1 fruit fly cellular context compared by ENCODE assay signal in the genomic region with DNA sequence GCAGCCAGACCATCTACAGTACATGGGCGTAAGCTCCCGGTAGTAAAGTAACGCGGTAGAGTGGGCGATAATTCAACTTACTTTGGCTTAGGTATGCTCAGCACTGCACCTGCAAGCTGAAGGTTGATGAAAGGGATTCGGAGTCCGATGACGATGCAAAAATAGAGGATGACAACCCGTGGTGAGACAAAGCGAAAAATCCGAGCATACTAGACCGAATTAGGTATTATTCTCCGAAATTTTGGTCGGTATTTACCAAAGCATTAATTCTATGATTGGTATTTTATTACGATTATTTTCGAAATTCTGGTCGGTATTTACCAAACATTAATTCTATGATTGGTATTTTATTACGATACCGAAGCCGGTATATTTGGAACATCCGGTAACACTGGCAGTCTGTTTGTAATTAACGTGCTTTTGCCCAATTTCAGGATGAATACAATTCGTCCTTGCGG.
TF ChIP-seq lines count a peak whose summit lies in the region.

Gene CG4036 (plus strand): TSS at position 348 of the 458 bp plus-strand sequence.

TF ChIP-seq in whole organism, embryonic, 481 proteins besides CTCF, POLR2A, EP300 and RAD21 (continued from another document and continues in another):
- TF ChIP-seq CG2116 (GFP tag; optimal IDR thresholded peaks at IDR 0.05; lab: Kevin White, UChicago) (peak; percentile 18), Ptx1 (GFP tag; IDR thresholded peaks at IDR 0.05; lab: Robert Waterston, UW) (no peak), Blimp-1 (GFP tag; optimal IDR thresholded peaks at IDR 0.05; lab: Kevin White, UChicago) (no peak), CG33213 (GFP tag; optimal IDR thresholded peaks at IDR 0.05; lab: Kevin White, UChicago) (peak; percentile 3), peb (GFP tag; IDR thresholded peaks at IDR 0.05; lab: Robert Waterston, UW) (no peak), Six4 (GFP tag; optimal IDR thresholded peaks at IDR 0.05; lab: Kevin White, UChicago) (no peak), sug (tag; optimal IDR thresholded peaks at IDR 0.05; lab: Kevin White, UChicago) (no peak), her (GFP tag; optimal IDR thresholded peaks at IDR 0.05; lab: Kevin White, UChicago) (no peak), MBD-R2 (GFP tag; IDR thresholded peaks at IDR 0.05; lab: Robert Waterston, UW) (peak; percentile 78; the same call in 1 of the 2 replicates), Dip3 (GFP tag; optimal IDR thresholded peaks at IDR 0.05; lab: Kevin White, UChicago) (no peak), bigmax (GFP tag; optimal IDR thresholded peaks at IDR 0.05; lab: Kevin White, UChicago) (no peak), CG6813 (GFP tag; optimal IDR thresholded peaks at IDR 0.05; lab: Kevin White, UChicago) (no peak), stc (GFP tag; IDR thresholded peaks at IDR 0.05; lab: Robert Waterston, UW) (no peak), Kr (GFP tag; optimal IDR thresholded peaks at IDR 0.05; lab: Kevin White, UChicago) (no peak), CG10565 (GFP tag; optimal IDR thresholded peaks at IDR 0.05; lab: Kevin White, UChicago) (no peak), CG9797 (GFP tag; optimal IDR thresholded peaks at IDR 0.05; lab: Kevin White, UChicago) (peak; percentile 92), eve (GFP tag; optimal IDR thresholded peaks at IDR 0.05; lab: Kevin White, UChicago) (no peak), shn (GFP tag; optimal IDR thresholded peaks at IDR 0.05; lab: Kevin White, UChicago) (no peak), CG5180 (GFP tag; optimal IDR thresholded peaks at IDR 0.05; lab: Kevin White, UChicago) (no peak), Hand (GFP tag; optimal IDR thresholded peaks at IDR 0.05; lab: Kevin White, UChicago) (no peak), CG3065 (GFP tag; optimal IDR thresholded peaks at IDR 0.05; lab: Kevin White, UChicago) (no peak), CG34376 (GFP tag; optimal IDR thresholded peaks at IDR 0.05; lab: Kevin White, UChicago) (no peak), jumu (GFP tag; optimal IDR thresholded peaks at IDR 0.05; lab: Kevin White, UChicago) (no peak), row (GFP tag; IDR thresholded peaks at IDR 0.05; lab: Robert Waterston, UW) (no peak; the same call in 2 of the 3 replicates), CG4328 (GFP tag; optimal IDR thresholded peaks at IDR 0.05; lab: Kevin White, UChicago) (no peak), fd96Cb (tag; optimal IDR thresholded peaks at IDR 0.05; lab: Kevin White, UChicago) (no peak), CG2120 (GFP tag; optimal IDR thresholded peaks at IDR 0.05; lab: Kevin White, UChicago) (no peak), HmgD (GFP tag; optimal IDR thresholded peaks at IDR 0.05; lab: Kevin White, UChicago) (no peak), Spps (tag; optimal IDR thresholded peaks at IDR 0.05; lab: Kevin White, UChicago) (no peak), CG12071 (GFP tag; optimal IDR thresholded peaks at IDR 0.05; lab: Kevin White, UChicago) (no peak), cas (GFP tag; IDR thresholded peaks at IDR 0.05; lab: Robert Waterston, UW) (no peak), z (GFP tag; IDR thresholded peaks at IDR 0.05; lab: Robert Waterston, UW) (no peak), CG8089 (GFP tag; optimal IDR thresholded peaks at IDR 0.05; lab: Kevin White, UChicago) (no peak), CG18011 (GFP tag; optimal IDR thresholded peaks at IDR 0.05; lab: Kevin White, UChicago) (no peak), stwl (tag; optimal IDR thresholded peaks at IDR 0.05; lab: Kevin White, UChicago) (peak; percentile 85), CG11247 (GFP tag; IDR thresholded peaks at IDR 0.05; lab: Robert Waterston, UW) (no peak), Sin3A (optimal IDR thresholded peaks at IDR 0.05; lab: Kevin White, UChicago) (peak; percentile 59), CG18764 (GFP tag; optimal IDR thresholded peaks at IDR 0.05; lab: Kevin White, UChicago) (no peak), usp (GFP tag; optimal IDR thresholded peaks at IDR 0.05; lab: Kevin White, UChicago) (no peak), Bgb (GFP tag; IDR thresholded peaks at IDR 0.05; lab: Robert Waterston, UW; ENCODE audit: partially characterized antibody) (peak; percentile 74), inv (GFP tag; IDR thresholded peaks at IDR 0.05; lab: Robert Waterston, UW; ENCODE audit: partially characterized antibody) (no peak), CG7928 (GFP tag; optimal IDR thresholded peaks at IDR 0.05; lab: Kevin White, UChicago) (no peak), CG3847 (GFP tag; IDR thresholded peaks at IDR 0.05; lab: Robert Waterston, UW) (no peak), Deaf1 (tag; optimal IDR thresholded peaks at IDR 0.05; lab: Kevin White, UChicago) (no peak), BtbVII (GFP tag; optimal IDR thresholded peaks at IDR 0.05; lab: Kevin White, UChicago) (no peak), CG6791 (GFP tag; IDR thresholded peaks at IDR 0.05; lab: Robert Waterston, UW; ENCODE audit: partially characterized antibody) (peak; percentile 16; the same call in 1 of the 3 replicates), toy (GFP tag; IDR thresholded peaks at IDR 0.05; lab: Robert Waterston, UW) (no peak), kni (GFP tag; optimal IDR thresholded peaks at IDR 0.05; lab: Kevin White, UChicago) (no peak), sqz (GFP tag; optimal IDR thresholded peaks at IDR 0.05; lab: Kevin White, UChicago) (no peak), B-H2 (GFP tag; optimal IDR thresholded peaks at IDR 0.05; lab: Kevin White, UChicago) (no peak), Oli (tag; optimal IDR thresholded peaks at IDR 0.05; lab: Kevin White, UChicago) (no peak), CG4617 (GFP tag; optimal IDR thresholded peaks at IDR 0.05; lab: Kevin White, UChicago; ENCODE audit: borderline replicate concordance) (peak; percentile 23), CG17385 (GFP tag; optimal IDR thresholded peaks at IDR 0.05; lab: Kevin White, UChicago) (no peak), ken (GFP tag; IDR thresholded peaks at IDR 0.05; lab: Robert Waterston, UW) (no peak), pita (GFP tag; optimal IDR thresholded peaks at IDR 0.05; lab: Kevin White, UChicago) (no peak), CG7839 (tag; optimal IDR thresholded peaks at IDR 0.05; lab: Kevin White, UChicago) (no peak), otp (GFP tag; IDR thresholded peaks at IDR 0.05; lab: Robert Waterston, UW) (no peak), dpn (GFP tag; optimal IDR thresholded peaks at IDR 0.05; lab: Kevin White, UChicago) (no peak), bab2 (GFP tag; optimal IDR thresholded peaks at IDR 0.05; lab: Kevin White, UChicago) (no peak), sna (GFP tag; IDR thresholded peaks at IDR 0.05; lab: Robert Waterston, UW; ENCODE audit: partially characterized antibody) (no peak), Ravus (GFP tag; IDR thresholded peaks at IDR 0.05; lab: Robert Waterston, UW) (no peak), fd64A (GFP tag; optimal IDR thresholded peaks at IDR 0.05; lab: Kevin White, UChicago) (no peak), CG8924 (tag; optimal IDR thresholded peaks at IDR 0.05; lab: Kevin White, UChicago) (no peak), CG30403 (GFP tag; optimal IDR thresholded peaks at IDR 0.05; lab: Kevin White, UChicago) (no peak), CG30020 (tag; optimal IDR thresholded peaks at IDR 0.05; lab: Kevin White, UChicago) (peak; percentile 33), Dref (GFP tag; IDR thresholded peaks at IDR 0.05; lab: Robert Waterston, UW) (peak; percentile 36; the same call in 1 of the 2 replicates), CG10654 (GFP tag; optimal IDR thresholded peaks at IDR 0.05; lab: Kevin White, UChicago) (no peak), pho (GFP tag; optimal IDR thresholded peaks at IDR 0.05; lab: Kevin White, UChicago) (no peak), D (optimal IDR thresholded peaks at IDR 0.05; lab: Kevin White, UChicago) (peak; percentile 49), D (GFP tag; optimal IDR thresholded peaks at IDR 0.05; lab: Kevin White, UChicago) (no peak), Ets97D (GFP tag; optimal IDR thresholded peaks at IDR 0.05; lab: Kevin White, UChicago) (peak; percentile 65), Max (GFP tag; optimal IDR thresholded peaks at IDR 0.05; lab: Kevin White, UChicago) (peak; percentile 10), CG13624 (GFP tag; optimal IDR thresholded peaks at IDR 0.05; lab: Kevin White, UChicago) (peak; percentile 10), CG31365 (tag; optimal IDR thresholded peaks at IDR 0.05; lab: Kevin White, UChicago) (no peak), Hr51 (GFP tag; optimal IDR thresholded peaks at IDR 0.05; lab: Kevin White, UChicago) (no peak), CG16863 (GFP tag; optimal IDR thresholded peaks at IDR 0.05; lab: Kevin White, UChicago) (no peak), sisA (GFP tag; IDR thresholded peaks at IDR 0.05; lab: Robert Waterston, UW) (no peak), CG34422 (GFP tag; IDR thresholded peaks at IDR 0.05; lab: Robert Waterston, UW) (no peak), ato (GFP tag; IDR thresholded peaks at IDR 0.05; lab: Robert Waterston, UW; ENCODE audit: partially characterized antibody) (no peak), CG14710 (tag; optimal IDR thresholded peaks at IDR 0.05; lab: Kevin White, UChicago) (peak; percentile 24), unc-4 (GFP tag; IDR thresholded peaks at IDR 0.05; lab: Robert Waterston, UW; ENCODE audit: partially characterized antibody) (0 out of 2 replicates have a peak, but pooled peaks have one; percentile 37), emc (GFP tag; optimal IDR thresholded peaks at IDR 0.05; lab: Kevin White, UChicago) (no peak), zen (tag; optimal IDR thresholded peaks at IDR 0.05; lab: Kevin White, UChicago) (peak; percentile 60), NK7.1 (GFP tag; optimal IDR thresholded peaks at IDR 0.05; lab: Kevin White, UChicago) (no peak), CG17829 (tag; optimal IDR thresholded peaks at IDR 0.05; lab: Kevin White, UChicago) (peak; percentile 40), CG31224 (GFP tag; IDR thresholded peaks at IDR 0.05; lab: Robert Waterston, UW) (no peak), wor (GFP tag; IDR thresholded peaks at IDR 0.05; lab: Robert Waterston, UW) (no peak), CG12155 (GFP tag; optimal IDR thresholded peaks at IDR 0.05; lab: Kevin White, UChicago) (no peak), CG1832 (GFP tag; optimal IDR thresholded peaks at IDR 0.05; lab: Kevin White, UChicago) (no peak), ro (GFP tag; IDR thresholded peaks at IDR 0.05; lab: Robert Waterston, UW) (no peak), CG6254 (GFP tag; optimal IDR thresholded peaks at IDR 0.05; lab: Kevin White, UChicago) (no peak), al (GFP tag; IDR thresholded peaks at IDR 0.05; lab: Robert Waterston, UW) (no peak), slbo (GFP tag; IDR thresholded peaks at IDR 0.05; lab: Robert Waterston, UW) (no peak), Sry-δ (GFP tag; optimal IDR thresholded peaks at IDR 0.05; lab: Kevin White, UChicago) (peak; percentile 36), Taf1 (GFP tag; IDR thresholded peaks at IDR 0.05; lab: Robert Waterston, UW) (no peak), ERR (GFP tag; optimal IDR thresholded peaks at IDR 0.05; lab: Kevin White, UChicago) (no peak), bbx (GFP tag; IDR thresholded peaks at IDR 0.05; lab: Robert Waterston, UW; ENCODE audit: partially characterized antibody) (0 out of 2 replicates have a peak, but pooled peaks have one; percentile 24), Ssrp (tag; optimal IDR thresholded peaks at IDR 0.05; lab: Kevin White, UChicago) (no peak), slp2 (GFP tag; optimal IDR thresholded peaks at IDR 0.05; lab: Kevin White, UChicago) (no peak), CG10462 (GFP tag; optimal IDR thresholded peaks at IDR 0.05; lab: Kevin White, UChicago) (no peak), pnt (GFP tag; optimal IDR thresholded peaks at IDR 0.05; lab: Kevin White, UChicago) (no peak), fd102C (GFP tag; optimal IDR thresholded peaks at IDR 0.05; lab: Kevin White, UChicago) (no peak), jing (GFP tag; optimal IDR thresholded peaks at IDR 0.05; lab: Kevin White, UChicago) (no peak), CHES-1-like (GFP tag; optimal IDR thresholded peaks at IDR 0.05; lab: Kevin White, UChicago) (peak; percentile 30), Atf-2 (GFP tag; optimal IDR thresholded peaks at IDR 0.05; lab: Kevin White, UChicago) (no peak), Elba2 (GFP tag; optimal IDR thresholded peaks at IDR 0.05; lab: Kevin White, UChicago) (no peak), chn (GFP tag; optimal IDR thresholded peaks at IDR 0.05; lab: Kevin White, UChicago) (no peak), Dip2 (GFP tag; IDR thresholded peaks at IDR 0.05; lab: Robert Waterston, UW) (no peak), trh (GFP tag; optimal IDR thresholded peaks at IDR 0.05; lab: Kevin White, UChicago) (no peak), CG13123 (GFP tag; optimal IDR thresholded peaks at IDR 0.05; lab: Kevin White, UChicago) (no peak), E2f1 (GFP tag; IDR thresholded peaks at IDR 0.05; lab: Robert Waterston, UW) (no peak), CG42726 (GFP tag; IDR thresholded peaks at IDR 0.05; lab: Robert Waterston, UW; ENCODE audit: partially characterized antibody) (no peak), Rx (GFP tag; IDR thresholded peaks at IDR 0.05; lab: Robert Waterston, UW) (no peak), Lhr (GFP tag; optimal IDR thresholded peaks at IDR 0.05; lab: Kevin White, UChicago) (peak; percentile 85), ftz-f1 (GFP tag; optimal IDR thresholded peaks at IDR 0.05; lab: Kevin White, UChicago) (peak; percentile 46), CG15073 (GFP tag; optimal IDR thresholded peaks at IDR 0.05; lab: Kevin White, UChicago) (no peak), sim (GFP tag; IDR thresholded peaks at IDR 0.05; lab: Robert Waterston, UW) (no peak), lbe (GFP tag; optimal IDR thresholded peaks at IDR 0.05; lab: Kevin White, UChicago) (peak; percentile 13), CG31441 (GFP tag; IDR thresholded peaks at IDR 0.05; lab: Robert Waterston, UW) (no peak), crol (GFP tag; IDR thresholded peaks at IDR 0.05; lab: Robert Waterston, UW) (no peak), chinmo (GFP tag; IDR thresholded peaks at IDR 0.05; lab: Robert Waterston, UW; ENCODE audit: partially characterized antibody) (0 out of 4 replicates have a peak, but pooled peaks have one; percentile 35), CG10321 (GFP tag; IDR thresholded peaks at IDR 0.05; lab: Robert Waterston, UW) (no peak), CG6689 (GFP tag; IDR thresholded peaks at IDR 0.05; lab: Robert Waterston, UW) (no peak), CG4854 (GFP tag; optimal IDR thresholded peaks at IDR 0.05; lab: Kevin White, UChicago) (no peak), dm (GFP tag; optimal IDR thresholded peaks at IDR 0.05; lab: Kevin White, UChicago) (peak; percentile 75), nerfin-2 (GFP tag; IDR thresholded peaks at IDR 0.05; lab: Robert Waterston, UW; ENCODE audit: partially characterized antibody) (no peak), CG8478 (optimal IDR thresholded peaks at IDR 0.05; lab: Kevin White, UChicago) (no peak), CG6765 (GFP tag; optimal IDR thresholded peaks at IDR 0.05; lab: Kevin White, UChicago) (no peak), dysf (GFP tag; IDR thresholded peaks at IDR 0.05; lab: Robert Waterston, UW) (no peak), Rfx (GFP tag; IDR thresholded peaks at IDR 0.05; lab: Robert Waterston, UW) (no peak), CG3407 (GFP tag; optimal IDR thresholded peaks at IDR 0.05; lab: Kevin White, UChicago) (no peak)
